Fruit fly (Drosophila melanogaster) whole organism, embryonic: ENCODE measurements around the gene Atg5.

Experiments used
- Adf1 ChIP-seq: fragments of 200-800 bp; sonication (Bioruptor generic); IDR thresholded peaks from 2 replicates; pipeline ENCODE4 v1.3.6; 2022; ENCODE audit warnings: missing biosample characterization, missing genetic modification characterization
- Atf6 ChIP-seq: fragments of 200-800 bp; sonication (Bioruptor generic); IDR thresholded peaks from 2 replicates; pipeline ENCODE4 v1.3.6; 2022; ENCODE audit warnings: missing biosample characterization, missing genetic modification characterization
- CG1024 ChIP-seq: fragments of 200-800 bp; sonication (Bioruptor generic); IDR thresholded peaks from 2 replicates; pipeline ENCODE4 v1.3.6; 2022; ENCODE audit warnings: missing biosample characterization, missing genetic modification characterization
- CG10274 ChIP-seq: fragments of 200-800 bp; sonication (Bioruptor generic); optimal IDR thresholded peaks from 3 replicates; lab custom pipeline; 2017; ENCODE audit warnings: missing biosample characterization, mild to moderate bottlenecking, missing genetic modification characterization
- CG11093 ChIP-seq: fragments of 200-800 bp; sonication (Bioruptor generic); IDR thresholded peaks from 3 replicates; pipeline ENCODE4 v1.3.6; 2022; ENCODE audit warnings: missing biosample characterization, missing genetic modification characterization
- CG11695 ChIP-seq: fragments of 200-800 bp; sonication (Bioruptor generic); IDR thresholded peaks from 3 replicates; pipeline ENCODE4 v1.3.6; 2022; ENCODE audit warnings: missing biosample characterization, missing genetic modification characterization
- CG12071 ChIP-seq: fragments of 200-800 bp; sonication (Bioruptor generic); optimal IDR thresholded peaks from 3 replicates; lab custom pipeline; 2018; ENCODE audit warnings: missing biosample characterization, mild to moderate bottlenecking, missing genetic modification characterization
- CG1233 ChIP-seq: fragments of 200-800 bp; sonication (Bioruptor generic); optimal IDR thresholded peaks from 4 replicates; lab custom pipeline; 2018; ENCODE audit warnings: missing biosample characterization, mild to moderate bottlenecking, missing genetic modification characterization
- CG12769 ChIP-seq: fragments of 200-800 bp; sonication (Bioruptor generic); optimal IDR thresholded peaks from 2 replicates; lab custom pipeline; 2019; ENCODE audit warnings: missing biosample characterization, mild to moderate bottlenecking, missing genetic modification characterization, moderate library complexity
- CG13424 ChIP-seq: fragments of 200-800 bp; sonication (Bioruptor generic); optimal IDR thresholded peaks from 2 replicates; lab custom pipeline; 2019; ENCODE audit warnings: missing biosample characterization, mild to moderate bottlenecking, missing genetic modification characterization, moderate library complexity
- CG14667 ChIP-seq: fragments of 200-800 bp; sonication (Bioruptor generic); IDR thresholded peaks from 2 replicates; pipeline ENCODE4 v1.3.6; 2022; ENCODE audit warnings: missing biosample characterization, missing genetic modification characterization
- CG14710 ChIP-seq: fragments of 200-800 bp; sonication (Bioruptor generic); optimal IDR thresholded peaks from 3 replicates; lab custom pipeline; 2019; ENCODE audit warnings: missing biosample characterization, mild to moderate bottlenecking, missing genetic modification characterization, moderate library complexity
- CG16815 ChIP-seq: fragments of 200-800 bp; sonication (Bioruptor generic); optimal IDR thresholded peaks from 3 replicates; lab custom pipeline; 2017; ENCODE audit warnings: missing biosample characterization, mild to moderate bottlenecking, missing genetic modification characterization
- CG1792 ChIP-seq: fragments of 200-800 bp; sonication (Bioruptor generic); optimal IDR thresholded peaks from 2 replicates; lab custom pipeline; 2016; ENCODE audit warnings: missing biosample characterization, missing genetic modification characterization
- CG18262 ChIP-seq: fragments of 200-800 bp; optimal IDR thresholded peaks from 3 replicates; lab custom pipeline; 2019; ENCODE audit warnings: missing biosample characterization, mild to moderate bottlenecking, missing genetic modification characterization, moderate library complexity
- CG2875 ChIP-seq: fragments of 200-800 bp; sonication (Bioruptor generic); optimal IDR thresholded peaks from 2 replicates; lab custom pipeline; 2017; ENCODE audit warnings: missing biosample characterization, mild to moderate bottlenecking, missing genetic modification characterization, missing genetic modification reagents
- CG31441 ChIP-seq: fragments of 200-800 bp; sonication (Bioruptor generic); IDR thresholded peaks from 2 replicates; pipeline ENCODE4 v1.3.6; 2022; ENCODE audit warnings: missing biosample characterization, missing genetic modification characterization
- CG4617 ChIP-seq: fragments of 200-800 bp; sonication (Bioruptor generic); optimal IDR thresholded peaks from 3 replicates; lab custom pipeline; 2016; ENCODE audit warnings: missing biosample characterization, missing genetic modification characterization, borderline replicate concordance
- CG4707 ChIP-seq: fragments of 200-800 bp; sonication (Bioruptor generic); optimal IDR thresholded peaks from 2 replicates; lab custom pipeline; 2018; ENCODE audit warnings: missing biosample characterization, mild to moderate bottlenecking, missing genetic modification characterization, moderate library complexity
- CG6654 ChIP-seq: fragments of 200-800 bp; sonication (Bioruptor generic); optimal IDR thresholded peaks from 2 replicates; lab custom pipeline; 2017; ENCODE audit warnings: missing biosample characterization, mild to moderate bottlenecking, missing genetic modification characterization
- CG7357 ChIP-seq: fragments of 200-800 bp; sonication (Bioruptor generic); IDR thresholded peaks from 3 replicates; pipeline ENCODE4 v1.3.6; 2022; ENCODE audit warnings: missing biosample characterization, missing genetic modification characterization
- CG8944 ChIP-seq: fragments of 200-800 bp; sonication (Bioruptor generic); optimal IDR thresholded peaks from 3 replicates; lab custom pipeline; 2016; ENCODE audit warnings: missing biosample characterization, missing genetic modification characterization
- CG9876 ChIP-seq: fragments of 200-800 bp; sonication (Bioruptor generic); optimal IDR thresholded peaks from 2 replicates; lab custom pipeline; 2016; ENCODE audit warnings: missing biosample characterization, missing genetic modification characterization
- Dbx ChIP-seq: fragments of 200-800 bp; sonication (Bioruptor generic); IDR thresholded peaks from 3 replicates; pipeline ENCODE4 v1.3.6; 2022; ENCODE audit warnings: missing biosample characterization, missing genetic modification characterization
- E2f2 ChIP-seq: fragments of 200-800 bp; sonication (Bioruptor generic); IDR thresholded peaks from 2 replicates; pipeline ENCODE4 v1.3.6; 2022; ENCODE audit warnings: missing biosample characterization, missing genetic modification characterization
- Ets97D ChIP-seq: fragments of 200-800 bp; sonication (Bioruptor generic); optimal IDR thresholded peaks from 3 replicates; lab custom pipeline; 2016; ENCODE audit warnings: missing biosample characterization, missing genetic modification characterization
- Fer1 ChIP-seq: fragments of 200-800 bp; sonication (Bioruptor generic); optimal IDR thresholded peaks from 2 replicates; lab custom pipeline; 2017; ENCODE audit warnings: missing biosample characterization, mild to moderate bottlenecking, missing genetic modification characterization
- Fer2 ChIP-seq: fragments of 200-800 bp; sonication (Bioruptor generic); optimal IDR thresholded peaks from 2 replicates; lab custom pipeline; 2018; ENCODE audit warnings: missing biosample characterization, mild to moderate bottlenecking, missing genetic modification characterization, moderate library complexity
- Med ChIP-seq: fragments of 200-800 bp; sonication (Bioruptor generic); peaks from one replicate; lab custom pipeline; 2016; ENCODE audit warnings: missing biosample characterization, missing genetic modification characterization, mild to moderate bottlenecking, inconsistent platforms, moderate library complexity
- Meics ChIP-seq: fragments of 200-800 bp; sonication (Bioruptor generic); optimal IDR thresholded peaks from 2 replicates; lab custom pipeline; 2017; ENCODE audit warnings: missing biosample characterization, mild to moderate bottlenecking, missing genetic modification characterization
- Mrtf ChIP-seq: fragments of 200-800 bp; sonication (Bioruptor generic); IDR thresholded peaks from 3 replicates; pipeline ENCODE4 v1.3.6; 2022; ENCODE audit warnings: missing biosample characterization, missing genetic modification characterization
- Trl ChIP-seq, 3 experiments: fragments of >200 bp in 2 of 3; fragments of 200-800 bp in 1 of 3; sonication (Bioruptor generic) in 1 of 3; optimal IDR thresholded peaks; 2 replicates in 1 of 3; 3 replicates in 2 of 3; lab custom pipeline; 2016 to 2017; ENCODE audit warnings: missing biosample characterization in 1 of 3, missing genetic modification characterization in 1 of 3
- az2 ChIP-seq: fragments of 200-800 bp; sonication (Bioruptor generic); optimal IDR thresholded peaks from 3 replicates; lab custom pipeline; 2016; ENCODE audit warnings: missing biosample characterization, missing genetic modification characterization
- caup ChIP-seq: fragments of 200-800 bp; sonication (Bioruptor generic); optimal IDR thresholded peaks from 3 replicates; lab custom pipeline; 2017; ENCODE audit warnings: missing biosample characterization, mild to moderate bottlenecking, missing genetic modification characterization, moderate library complexity; ENCODE audit not compliant: severe bottlenecking
- chinmo ChIP-seq: fragments of 200-800 bp; sonication (Bioruptor generic); IDR thresholded peaks from 4 replicates; pipeline ENCODE4 v1.3.6; 2022; ENCODE audit warnings: missing biosample characterization, missing genetic modification characterization; ENCODE audit not compliant: partially characterized antibody
- dmrt99B ChIP-seq: fragments of 200-800 bp; sonication (Bioruptor generic); optimal IDR thresholded peaks from 2 replicates; lab custom pipeline; 2018; ENCODE audit warnings: missing biosample characterization, mild to moderate bottlenecking, missing genetic modification characterization, moderate library complexity
- dpn ChIP-seq, 2 experiments: fragments of 200-800 bp; sonication (Bioruptor generic); optimal IDR thresholded peaks; 3 replicates each; lab custom pipeline; 2016; ENCODE audit warnings: missing biosample characterization in 2 of 2, missing genetic modification characterization in 2 of 2
- gce ChIP-seq: fragments of 200-800 bp; sonication (Bioruptor generic); IDR thresholded peaks from 3 replicates; pipeline ENCODE4 v1.3.6; 2022; ENCODE audit warnings: missing biosample characterization, missing genetic modification characterization
- ind ChIP-seq: fragments of 200-800 bp; sonication (Bioruptor generic); optimal IDR thresholded peaks from 3 replicates; lab custom pipeline; 2016; ENCODE audit warnings: missing biosample characterization, missing genetic modification characterization
- lov ChIP-seq, 2 experiments: fragments of 200-800 bp in 1 of 2; fragments of >200 bp in 1 of 2; sonication (Bioruptor generic) in 1 of 2; IDR thresholded peaks in 1 of 2; optimal IDR thresholded peaks in 1 of 2; 2 replicates in 1 of 2; 3 replicates in 1 of 2; pipeline versions ENCODE4 v1.3.6 to Lab custom; 2017 to 2022; ENCODE audit warnings: missing biosample characterization in 1 of 2, missing genetic modification characterization in 1 of 2
- mirr ChIP-seq: fragments of 200-800 bp; sonication (Bioruptor generic); optimal IDR thresholded peaks from 3 replicates; lab custom pipeline; 2018; ENCODE audit warnings: missing biosample characterization, mild to moderate bottlenecking, missing genetic modification characterization
- nmo ChIP-seq: fragments of 200-800 bp; sonication (Bioruptor generic); optimal IDR thresholded peaks from 2 replicates; lab custom pipeline; 2018; ENCODE audit warnings: missing biosample characterization, mild to moderate bottlenecking, missing genetic modification characterization, moderate library complexity
- peb ChIP-seq: fragments of 200-800 bp; sonication (Bioruptor generic); IDR thresholded peaks from 2 replicates; pipeline ENCODE4 v1.3.6; 2022; ENCODE audit warnings: missing biosample characterization, missing genetic modification characterization
- pfk ChIP-seq: fragments of 200-800 bp; sonication (Bioruptor generic); optimal IDR thresholded peaks from 2 replicates; lab custom pipeline; 2018; ENCODE audit warnings: missing biosample characterization, mild to moderate bottlenecking, missing genetic modification characterization, moderate library complexity
- toy ChIP-seq: fragments of 200-800 bp; sonication (Bioruptor generic); IDR thresholded peaks from 2 replicates; pipeline ENCODE4 v1.3.6; 2022; ENCODE audit warnings: missing biosample characterization, missing genetic modification characterization
- wek ChIP-seq: fragments of 200-800 bp; sonication (Bioruptor generic); optimal IDR thresholded peaks from 3 replicates; lab custom pipeline; 2018; ENCODE audit warnings: missing biosample characterization, mild to moderate bottlenecking, missing genetic modification characterization, moderate library complexity

Atg5 gene

dm6 chrX:7333858-7334800, 10.6 kb upstream of the Atg5 start (continued):
- TF ChIP-seq Mrtf (GFP tag; lab: Robert Waterston, UW) (0 out of 3 replicates have a peak, but pooled peaks have one; percentile 33), chinmo (GFP tag; lab: Robert Waterston, UW) (peak; percentile 69; the same call in 2 of the 4 replicates), Atf6 (peak; percentile 14; the same call in 1 of the 2 replicates), Adf1 (peak; percentile 66), CG16815 (GFP tag; lab: Kevin White, UChicago) (peak; percentile 6), Ets97D (GFP tag; lab: Kevin White, UChicago) (peak; percentile 12), caup (peak; percentile 45), mirr (peak; percentile 61), dpn (GFP tag; optimal IDR thresholded peaks at IDR 0.05; lab: Kevin White, UChicago) (peak; percentile 30 to 66), ind (GFP tag; lab: Kevin White, UChicago) (peak; percentile 34), Dbx (GFP tag; lab: Robert Waterston, UW) (peak; percentile 54; the same call in 2 of the 3 replicates), CG4617 (no peak), CG11695 (GFP tag; lab: Robert Waterston, UW) (0 out of 3 replicates have a peak, but pooled peaks have one; percentile 42), CG18262 (tag; lab: Kevin White, UChicago) (no peak)

dm6 chrX:7333298-7333743, 9.8 kb upstream of the Atg5 start:
- peak; percentile 20 for TF ChIP-seq CG1233 (GFP tag; lab: Kevin White, UChicago)
- no peak for TF ChIP-seq toy (GFP tag; lab: Robert Waterston, UW)
- TF ChIP-seq CG9876 (GFP tag; lab: Kevin White, UChicago): peak; percentile 24
- no peak for TF ChIP-seq CG7357
- TF ChIP-seq CG14667 (GFP tag; lab: Robert Waterston, UW): no peak
- TF ChIP-seq CG12071 (GFP tag; lab: Kevin White, UChicago): peak; percentile 71
- TF ChIP-seq Fer1 (GFP tag; lab: Kevin White, UChicago): peak; percentile 21
- no peak for TF ChIP-seq CG11093 (GFP tag; lab: Robert Waterston, UW)
- TF ChIP-seq peb (GFP tag; lab: Robert Waterston, UW): 0 out of 2 replicates have a peak, but pooled peaks have one; percentile 11
- TF ChIP-seq CG12769 (tag; lab: Kevin White, UChicago): peak; percentile 38
- TF ChIP-seq CG1024 (GFP tag; lab: Robert Waterston, UW): peak; percentile 62; the same call in 1 of the 2 replicates
- no peak for TF ChIP-seq CG10274 (GFP tag; lab: Kevin White, UChicago)
- TF ChIP-seq dmrt99B (tag; lab: Kevin White, UChicago): peak; percentile 28
- no peak for TF ChIP-seq lov (optimal IDR thresholded peaks at IDR 0.05; lab: Kevin White, UChicago)
- TF ChIP-seq lov (GFP tag; IDR thresholded peaks at IDR 0.05; lab: Robert Waterston, UW): peak; percentile 42; the same call in 1 of the 3 replicates
- peak; percentile 57 for TF ChIP-seq CG2875 (GFP tag; lab: Kevin White, UChicago)
- TF ChIP-seq CG8944 (GFP tag; lab: Kevin White, UChicago): peak; percentile 38
- no peak for TF ChIP-seq nmo (GFP tag; lab: Kevin White, UChicago)
- peak; percentile 93 for TF ChIP-seq CG6654 (GFP tag; lab: Kevin White, UChicago)
- peak; percentile 64 for TF ChIP-seq CG4707 (GFP tag; lab: Kevin White, UChicago)
- no peak for TF ChIP-seq az2 (GFP tag; lab: Kevin White, UChicago)
- TF ChIP-seq CG18262 (tag; lab: Kevin White, UChicago): peak; percentile 13
- TF ChIP-seq CG31441: no peak
- no peak; the same call in 1 of the 2 replicates for TF ChIP-seq E2f2
- TF ChIP-seq wek (GFP tag; lab: Kevin White, UChicago): peak; percentile 78
- no peak for TF ChIP-seq Trl (optimal IDR thresholded peaks at IDR 0.05; lab: Kevin White, UChicago)
- TF ChIP-seq Trl (GFP tag; optimal IDR thresholded peaks at IDR 0.05; lab: Kevin White, UChicago): peak; percentile 29
- peak; percentile 16 for TF ChIP-seq pfk (GFP tag; lab: Kevin White, UChicago)
- peak; percentile 13 for TF ChIP-seq CG13424
- TF ChIP-seq gce (GFP tag; lab: Robert Waterston, UW): peak; percentile 64; the same call in 2 of the 3 replicates
- TF ChIP-seq CG14710 (tag; lab: Kevin White, UChicago): peak; percentile 35
- peak; percentile 10 for TF ChIP-seq Fer2 (tag; lab: Kevin White, UChicago)
- TF ChIP-seq Med: peak; percentile 87
- peak; percentile 26 for TF ChIP-seq CG1792 (GFP tag; lab: Kevin White, UChicago)
- no peak for TF ChIP-seq Meics (GFP tag; lab: Kevin White, UChicago)
